Fruit fly (Drosophila melanogaster) whole organism, embryonic: ENCODE results near the gene CG31230.

ENCODE experiments used
- CG10147 ChIP-seq: fragments of 200-800 bp; sonication (Bioruptor generic); optimal IDR thresholded peaks from 2 replicates; lab custom pipeline; 2019; ENCODE audit warnings: missing biosample characterization, mild to moderate bottlenecking, missing genetic modification characterization, moderate library complexity
- CG1024 ChIP-seq: fragments of 200-800 bp; sonication (Bioruptor generic); IDR thresholded peaks from 2 replicates; pipeline ENCODE4 v1.3.6; 2022; ENCODE audit warnings: missing biosample characterization, missing genetic modification characterization
- CG10543 ChIP-seq: fragments of 200-800 bp; sonication (Bioruptor generic); optimal IDR thresholded peaks from 3 replicates; lab custom pipeline; 2017; ENCODE audit warnings: missing biosample characterization, mild to moderate bottlenecking, missing genetic modification characterization, moderate library complexity
- CG11504 ChIP-seq: fragments of 200-800 bp; sonication (Bioruptor generic); optimal IDR thresholded peaks from 3 replicates; lab custom pipeline; 2019; ENCODE audit warnings: missing biosample characterization, mild to moderate bottlenecking, missing genetic modification characterization, moderate library complexity
- CG15601 ChIP-seq: fragments of 200-800 bp; sonication (Bioruptor generic); optimal IDR thresholded peaks from 3 replicates; lab custom pipeline; 2019; ENCODE audit warnings: missing biosample characterization, mild to moderate bottlenecking, missing genetic modification characterization, moderate library complexity
- CG16813 ChIP-seq: fragments of 200-800 bp; sonication (Bioruptor generic); IDR thresholded peaks from 3 replicates; pipeline ENCODE4 v1.3.6; 2022; ENCODE audit warnings: missing biosample characterization, missing genetic modification characterization; ENCODE audit not compliant: partially characterized antibody
- CG17186 ChIP-seq: fragments of 200-800 bp; sonication (Bioruptor generic); optimal IDR thresholded peaks from 3 replicates; lab custom pipeline; 2017; ENCODE audit warnings: missing biosample characterization, missing genetic modification reagents, missing genetic modification characterization
- CG31224 ChIP-seq: fragments of 200-800 bp; sonication (Bioruptor generic); IDR thresholded peaks from 2 replicates; pipeline ENCODE4 v1.3.6; 2022; ENCODE audit warnings: missing biosample characterization, missing genetic modification characterization
- CG7271 ChIP-seq: fragments of 200-800 bp; sonication (Bioruptor generic); optimal IDR thresholded peaks from 2 replicates; lab custom pipeline; 2018; ENCODE audit warnings: missing biosample characterization, mild to moderate bottlenecking, missing genetic modification characterization, moderate library complexity
- CG7372 ChIP-seq: fragments of 200-800 bp; sonication (Bioruptor generic); IDR thresholded peaks from 2 replicates; pipeline ENCODE4 v1.3.6; 2022; ENCODE audit warnings: missing biosample characterization, missing genetic modification characterization
- CG7556 ChIP-seq: fragments of 200-800 bp; sonication (Bioruptor generic); optimal IDR thresholded peaks from 2 replicates; lab custom pipeline; 2017; ENCODE audit warnings: missing biosample characterization, mild to moderate bottlenecking, missing genetic modification characterization
- CG8281 ChIP-seq: fragments of 200-800 bp; sonication (Bioruptor generic); optimal IDR thresholded peaks from 2 replicates; lab custom pipeline; 2018; ENCODE audit warnings: missing biosample characterization, mild to moderate bottlenecking, missing genetic modification characterization, moderate library complexity
- CG9727 ChIP-seq: fragments of 200-800 bp; sonication (Bioruptor generic); optimal IDR thresholded peaks from 3 replicates; lab custom pipeline; 2017; ENCODE audit warnings: missing biosample characterization, mild to moderate bottlenecking, missing genetic modification characterization
- Camta ChIP-seq: fragments of 200-800 bp; sonication (Bioruptor generic); optimal IDR thresholded peaks from 2 replicates; lab custom pipeline; 2016; ENCODE audit warnings: missing biosample characterization, missing genetic modification characterization
- D ChIP-seq, 2 experiments: fragments of 200-800 bp in 1 of 2; fragments of >200 bp in 1 of 2; sonication (Bioruptor generic) in 1 of 2; optimal IDR thresholded peaks; 2 replicates in 1 of 2; 3 replicates in 1 of 2; lab custom pipeline; 2017; ENCODE audit warnings: mild to moderate bottlenecking in 1 of 2, missing biosample characterization in 1 of 2, missing genetic modification characterization in 1 of 2, missing genetic modification reagents in 1 of 2
- D19B ChIP-seq: fragments of 200-800 bp; sonication (Bioruptor generic); optimal IDR thresholded peaks from 2 replicates; lab custom pipeline; 2017; ENCODE audit warnings: missing biosample characterization, mild to moderate bottlenecking, missing genetic modification characterization
- Dip2 ChIP-seq: fragments of 200-800 bp; sonication (Bioruptor generic); IDR thresholded peaks from 2 replicates; pipeline ENCODE4 v1.3.6; 2022; ENCODE audit warnings: missing biosample characterization, missing genetic modification characterization
- Drgx ChIP-seq: fragments of 200-800 bp; sonication (Bioruptor generic); IDR thresholded peaks from 2 replicates; pipeline ENCODE4 v1.3.6; 2022; ENCODE audit warnings: missing biosample characterization, missing genetic modification characterization
- Fer2 ChIP-seq: fragments of 200-800 bp; sonication (Bioruptor generic); optimal IDR thresholded peaks from 2 replicates; lab custom pipeline; 2018; ENCODE audit warnings: missing biosample characterization, mild to moderate bottlenecking, missing genetic modification characterization, moderate library complexity
- GATAe ChIP-seq: fragments of 200-800 bp; sonication (Bioruptor generic); conservative IDR thresholded peaks from 2 replicates; pipeline ENCODE4 v1.3.6; 2022; ENCODE audit warnings: missing biosample characterization, missing genetic modification characterization
- HLH3B ChIP-seq: fragments of 200-800 bp; sonication (Bioruptor generic); IDR thresholded peaks from 2 replicates; pipeline ENCODE4 v1.3.6; 2022; ENCODE audit warnings: missing biosample characterization, missing genetic modification characterization
- Hey ChIP-seq: fragments of 200-800 bp; sonication (Bioruptor generic); optimal IDR thresholded peaks from 3 replicates; lab custom pipeline; 2018; ENCODE audit warnings: missing biosample characterization, mild to moderate bottlenecking, missing genetic modification characterization
- HmgD ChIP-seq: fragments of 200-800 bp; sonication (Bioruptor generic); optimal IDR thresholded peaks from 3 replicates; lab custom pipeline; 2016; ENCODE audit warnings: missing biosample characterization, missing genetic modification characterization
- MBD-R2 ChIP-seq: fragments of 200-800 bp; sonication (Bioruptor generic); IDR thresholded peaks from 2 replicates; pipeline ENCODE4 v1.3.6; 2022; ENCODE audit warnings: missing biosample characterization, missing genetic modification characterization
- NC2α ChIP-seq: fragments of 200-800 bp; sonication (Bioruptor generic); optimal IDR thresholded peaks from 2 replicates; lab custom pipeline; 2016; ENCODE audit warnings: missing biosample characterization, missing genetic modification characterization
- NFAT ChIP-seq: fragments of 200-800 bp; sonication (Bioruptor generic); IDR thresholded peaks from 2 replicates; pipeline ENCODE4 v1.3.6; 2022; ENCODE audit warnings: missing biosample characterization, missing genetic modification characterization
- NK7.1 ChIP-seq: fragments of 200-800 bp; sonication (Bioruptor generic); optimal IDR thresholded peaks from 3 replicates; lab custom pipeline; 2016; ENCODE audit warnings: missing biosample characterization, missing genetic modification characterization
- Nf-YA ChIP-seq: fragments of 200-800 bp; sonication (Bioruptor generic); IDR thresholded peaks from 2 replicates; pipeline ENCODE4 v1.3.6; 2022; ENCODE audit warnings: missing biosample characterization, missing genetic modification characterization
- Oaz ChIP-seq: fragments of 200-800 bp; sonication (Bioruptor generic); IDR thresholded peaks from 2 replicates; pipeline ENCODE4 v1.3.6; 2022; ENCODE audit warnings: missing biosample characterization, missing genetic modification characterization
- Sox100B ChIP-seq: fragments of 200-800 bp; sonication (Bioruptor generic); optimal IDR thresholded peaks from 3 replicates; lab custom pipeline; 2018; ENCODE audit warnings: missing biosample characterization, mild to moderate bottlenecking, missing genetic modification characterization
- Stat92E ChIP-seq, 3 experiments: fragments of >200 bp in 2 of 3; fragments of 200-800 bp in 1 of 3; sonication (Bioruptor generic) in 1 of 3; optimal IDR thresholded peaks; 2 replicates each; lab custom pipeline; 2017 to 2019; ENCODE audit warnings: missing biosample characterization in 3 of 3, missing genetic modification characterization in 3 of 3, mild to moderate bottlenecking in 1 of 3, moderate library complexity in 1 of 3
- abd-A ChIP-seq: fragments of 200-800 bp; sonication (Bioruptor generic); optimal IDR thresholded peaks from 3 replicates; lab custom pipeline; 2019; ENCODE audit warnings: missing biosample characterization, mild to moderate bottlenecking, missing genetic modification characterization, moderate library complexity
- ac ChIP-seq: fragments of 200-800 bp; sonication (Bioruptor generic); optimal IDR thresholded peaks from 3 replicates; lab custom pipeline; 2017; ENCODE audit warnings: missing biosample characterization, mild to moderate bottlenecking, missing genetic modification characterization
- danr ChIP-seq: fragments of 200-800 bp; sonication (Bioruptor generic); IDR thresholded peaks from 2 replicates; pipeline ENCODE4 v1.3.6; 2022; ENCODE audit warnings: missing biosample characterization, missing genetic modification characterization
- lov ChIP-seq, 2 experiments: fragments of 200-800 bp in 1 of 2; fragments of >200 bp in 1 of 2; sonication (Bioruptor generic) in 1 of 2; IDR thresholded peaks in 1 of 2; optimal IDR thresholded peaks in 1 of 2; 2 replicates in 1 of 2; 3 replicates in 1 of 2; pipeline versions ENCODE4 v1.3.6 to Lab custom; 2017 to 2022; ENCODE audit warnings: missing biosample characterization in 1 of 2, missing genetic modification characterization in 1 of 2
- maf-S ChIP-seq: fragments of 200-800 bp; sonication (Bioruptor generic); optimal IDR thresholded peaks from 2 replicates; lab custom pipeline; 2016; ENCODE audit warnings: missing biosample characterization, missing genetic modification characterization
- peb ChIP-seq: fragments of 200-800 bp; sonication (Bioruptor generic); IDR thresholded peaks from 2 replicates; pipeline ENCODE4 v1.3.6; 2022; ENCODE audit warnings: missing biosample characterization, missing genetic modification characterization
- pros ChIP-seq: fragments of 200-800 bp; sonication (Bioruptor generic); optimal IDR thresholded peaks from 3 replicates; lab custom pipeline; 2019; ENCODE audit warnings: missing biosample characterization, mild to moderate bottlenecking, missing genetic modification characterization, moderate library complexity
- ranshi ChIP-seq: fragments of 200-800 bp; sonication (Bioruptor generic); IDR thresholded peaks from 2 replicates; pipeline ENCODE4 v1.3.6; 2022; ENCODE audit warnings: missing biosample characterization, missing genetic modification characterization
- run ChIP-seq: fragments of 200-800 bp; sonication (Bioruptor generic); optimal IDR thresholded peaks from 3 replicates; lab custom pipeline; 2018; ENCODE audit warnings: missing biosample characterization, mild to moderate bottlenecking, missing genetic modification characterization
- sc ChIP-seq, 3 experiments: fragments of >200 bp in 2 of 3; fragments of 200-800 bp in 1 of 3; sonication (Bioruptor generic) in 1 of 3; optimal IDR thresholded peaks; 2 replicates in 2 of 3; 3 replicates in 1 of 3; lab custom pipeline; 2017; ENCODE audit warnings: mild to moderate bottlenecking in 1 of 3, missing biosample characterization in 1 of 3, missing genetic modification characterization in 1 of 3, missing genetic modification reagents in 1 of 3
- sisA ChIP-seq: fragments of 200-800 bp; sonication (Bioruptor generic); IDR thresholded peaks from 2 replicates; pipeline ENCODE4 v1.3.6; 2022; ENCODE audit warnings: missing biosample characterization, missing genetic modification characterization
- slbo ChIP-seq: fragments of 200-800 bp; sonication (Bioruptor generic); IDR thresholded peaks from 2 replicates; pipeline ENCODE4 v1.3.6; 2022; ENCODE audit warnings: missing biosample characterization, missing genetic modification characterization
- slou ChIP-seq: fragments of 200-800 bp; sonication (Bioruptor generic); optimal IDR thresholded peaks from 3 replicates; lab custom pipeline; 2016; ENCODE audit warnings: missing biosample characterization, missing genetic modification characterization
- trem ChIP-seq: fragments of 200-800 bp; optimal IDR thresholded peaks from 3 replicates; lab custom pipeline; 2019; ENCODE audit warnings: missing biosample characterization, mild to moderate bottlenecking, missing genetic modification characterization, moderate library complexity
- wek ChIP-seq: fragments of 200-800 bp; sonication (Bioruptor generic); optimal IDR thresholded peaks from 3 replicates; lab custom pipeline; 2018; ENCODE audit warnings: missing biosample characterization, mild to moderate bottlenecking, missing genetic modification characterization, moderate library complexity

Gene CG31230

DNA sequence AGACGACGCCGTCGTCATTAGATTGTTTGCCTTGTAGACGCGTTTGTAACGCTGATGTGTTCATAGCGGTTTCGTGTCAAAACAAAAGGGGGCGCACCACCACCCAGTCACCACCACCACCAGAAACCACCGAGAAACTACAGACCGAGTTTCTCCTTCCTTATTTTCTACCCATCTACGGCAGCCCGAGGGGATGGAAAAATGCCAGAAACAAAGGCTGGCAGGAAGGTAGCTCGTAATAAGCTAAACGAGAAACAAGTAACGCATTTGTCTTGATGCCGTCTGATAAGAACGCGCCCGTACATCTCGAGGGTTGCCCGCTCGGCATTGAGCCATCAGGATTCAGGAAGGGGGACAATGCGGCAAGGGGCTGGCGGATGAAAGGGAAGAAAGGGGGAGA, 36.0 kb downstream of the CG31230 start:
- TF ChIP-seq CG9727 (GFP tag; lab: Kevin White, UChicago) (no peak), ranshi (no peak), abd-A (tag; lab: Kevin White, UChicago) (peak; percentile 79), pros (peak; percentile 75), Hey (peak; percentile 58), run (tag; lab: Kevin White, UChicago) (peak; percentile 11)

DNA sequence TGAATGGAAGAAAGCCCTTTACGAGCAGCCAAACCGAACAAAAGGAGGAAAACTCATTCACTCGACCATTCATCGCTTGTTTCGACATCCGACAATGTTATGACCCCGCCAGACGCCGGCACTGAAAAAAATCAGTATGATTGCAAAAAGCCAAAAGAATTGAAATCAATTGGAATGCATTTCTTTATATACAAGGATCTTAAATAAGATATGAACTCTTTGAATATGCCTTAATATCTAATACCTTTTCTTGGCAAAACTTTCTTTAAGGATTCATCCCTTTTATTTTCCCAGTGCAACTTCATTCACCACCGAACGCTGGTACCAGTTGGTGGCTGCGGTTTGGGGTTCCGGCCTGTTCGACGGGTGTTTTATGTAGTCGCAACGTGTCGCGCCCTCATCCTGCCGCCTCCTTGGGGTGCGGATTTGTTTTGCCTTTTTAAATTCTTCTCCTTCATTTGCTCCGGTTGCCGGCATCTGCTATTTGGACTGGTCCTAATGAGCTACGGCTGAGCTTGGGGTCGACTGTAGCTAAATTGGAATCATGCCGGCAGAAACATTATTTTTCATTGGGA, 48.4 kb downstream of the CG31230 start:
- peak; percentile 39 for TF ChIP-seq NC2α (GFP tag; lab: Kevin White, UChicago)
- TF ChIP-seq CG16813 (GFP tag; lab: Robert Waterston, UW), result no peak
- peak; percentile 91 for TF ChIP-seq Hey
- peak; percentile 91 for TF ChIP-seq CG11504 (tag; lab: Kevin White, UChicago)
- peak; percentile 72 for TF ChIP-seq CG7372 (GFP tag; lab: Robert Waterston, UW)
- TF ChIP-seq Camta, result peak; percentile 66
- no peak for TF ChIP-seq D (optimal IDR thresholded peaks at IDR 0.05; lab: Kevin White, UChicago)
- peak; percentile 81 for TF ChIP-seq D (GFP tag; optimal IDR thresholded peaks at IDR 0.05; lab: Kevin White, UChicago)
- peak; percentile 66 for TF ChIP-seq CG31224
- TF ChIP-seq Dip2, result no peak
- peak; percentile 64 for TF ChIP-seq NFAT (GFP tag; lab: Robert Waterston, UW)
- TF ChIP-seq Fer2, result peak; percentile 81
- TF ChIP-seq ac (GFP tag; lab: Kevin White, UChicago), result no peak
- TF ChIP-seq HmgD (GFP tag; lab: Kevin White, UChicago), result peak; percentile 22
- TF ChIP-seq slou (GFP tag; lab: Kevin White, UChicago), result peak; percentile 83
- TF ChIP-seq CG7271 (tag; lab: Kevin White, UChicago), result no peak
- peak; percentile 82 for TF ChIP-seq CG15601 (tag; lab: Kevin White, UChicago)
- peak; percentile 63 for TF ChIP-seq trem (tag; lab: Kevin White, UChicago)
- TF ChIP-seq Oaz (GFP tag; lab: Robert Waterston, UW), result peak; percentile 85
- peak; percentile 38; the same call in 1 of the 2 replicates for TF ChIP-seq GATAe (GFP tag; lab: Robert Waterston, UW)
- TF ChIP-seq lov (optimal IDR thresholded peaks at IDR 0.05; lab: Kevin White, UChicago), result no peak
- 0 out of 3 replicates have a peak, but pooled peaks have one; percentile 12 for TF ChIP-seq lov (GFP tag; IDR thresholded peaks at IDR 0.05; lab: Robert Waterston, UW)
- TF ChIP-seq CG10147 (GFP tag; lab: Kevin White, UChicago), result peak; percentile 91
- peak; percentile 61; the same call in 1 of the 2 replicates for TF ChIP-seq danr (GFP tag; lab: Robert Waterston, UW)
- TF ChIP-seq peb, result peak; percentile 70
- peak; percentile 65 for TF ChIP-seq NK7.1 (GFP tag; lab: Kevin White, UChicago)
- no peak for TF ChIP-seq Stat92E (GFP tag; optimal IDR thresholded peaks at IDR 0.05; lab: Kevin White, UChicago)
- TF ChIP-seq CG7556 (GFP tag; lab: Kevin White, UChicago), result peak; percentile 95
- peak; percentile 76 for TF ChIP-seq maf-S (GFP tag; lab: Kevin White, UChicago)
- TF ChIP-seq slbo, result peak; percentile 88
- peak; percentile 53 for TF ChIP-seq D19B (GFP tag; lab: Kevin White, UChicago)
- peak; percentile 94 for TF ChIP-seq CG10543 (GFP tag; lab: Kevin White, UChicago)
- TF ChIP-seq Nf-YA, result peak; percentile 79
- peak; percentile 84 for TF ChIP-seq Sox100B (GFP tag; lab: Kevin White, UChicago)
- peak; percentile 59 for TF ChIP-seq CG8281 (tag; lab: Kevin White, UChicago)
- TF ChIP-seq HLH3B (GFP tag; lab: Robert Waterston, UW), result peak; percentile 88
- TF ChIP-seq MBD-R2, result peak; percentile 60; the same call in 1 of the 2 replicates
- TF ChIP-seq CG1024 (GFP tag; lab: Robert Waterston, UW), result peak; percentile 73
- TF ChIP-seq sisA (GFP tag; lab: Robert Waterston, UW), result peak; percentile 84
- no peak for TF ChIP-seq Drgx
- peak; percentile 77 for TF ChIP-seq wek (GFP tag; lab: Kevin White, UChicago)
- no peak for TF ChIP-seq sc (optimal IDR thresholded peaks at IDR 0.05; lab: Kevin White, UChicago)
- TF ChIP-seq sc (GFP tag; optimal IDR thresholded peaks at IDR 0.05; lab: Kevin White, UChicago), result peak; percentile 58
- TF ChIP-seq CG17186 (GFP tag; lab: Kevin White, UChicago), result no peak
